Fruit fly (Drosophila melanogaster) whole organism, embryonic: Measurements from ENCODE around the gene CtBP.

Experiments used
- Atf-2 ChIP-seq: fragments of 200-800 bp; sonication (Bioruptor generic); optimal IDR thresholded peaks from 2 replicates; lab custom pipeline; 2016; ENCODE audit warnings: missing biosample characterization, missing genetic modification characterization
- CG1024 ChIP-seq: fragments of 200-800 bp; sonication (Bioruptor generic); IDR thresholded peaks from 2 replicates; pipeline ENCODE4 v1.3.6; 2022; ENCODE audit warnings: missing biosample characterization, missing genetic modification characterization
- CG10366 ChIP-seq: fragments of 200-800 bp; sonication (Bioruptor generic); IDR thresholded peaks from 2 replicates; pipeline ENCODE4 v1.3.6; 2022; ENCODE audit warnings: missing biosample characterization, missing genetic modification characterization
- CG11085 ChIP-seq: fragments of 200-800 bp; sonication (Bioruptor generic); IDR thresholded peaks from 2 replicates; pipeline ENCODE4 v1.3.6; 2022; ENCODE audit warnings: missing biosample characterization, missing genetic modification characterization
- CG11398 ChIP-seq: fragments of 200-800 bp; sonication (Bioruptor generic); optimal IDR thresholded peaks from 2 replicates; lab custom pipeline; 2016; ENCODE audit warnings: missing biosample characterization, missing genetic modification characterization
- CG11504 ChIP-seq: fragments of 200-800 bp; sonication (Bioruptor generic); optimal IDR thresholded peaks from 3 replicates; lab custom pipeline; 2019; ENCODE audit warnings: missing biosample characterization, mild to moderate bottlenecking, missing genetic modification characterization, moderate library complexity
- CG12071 ChIP-seq: fragments of 200-800 bp; sonication (Bioruptor generic); optimal IDR thresholded peaks from 3 replicates; lab custom pipeline; 2018; ENCODE audit warnings: missing biosample characterization, mild to moderate bottlenecking, missing genetic modification characterization
- CG15479 ChIP-seq: fragments of 200-800 bp; sonication (Bioruptor generic); optimal IDR thresholded peaks from 3 replicates; lab custom pipeline; 2019; ENCODE audit warnings: missing biosample characterization, mild to moderate bottlenecking, missing genetic modification characterization, moderate library complexity
- CG15514 ChIP-seq: fragments of 200-800 bp; sonication (Bioruptor generic); optimal IDR thresholded peaks from 3 replicates; lab custom pipeline; 2017; ENCODE audit warnings: missing biosample characterization, missing genetic modification characterization, mild to moderate bottlenecking, moderate library complexity, missing genetic modification reagents
- CG17359 ChIP-seq: fragments of 200-800 bp; sonication (Bioruptor generic); optimal IDR thresholded peaks from 3 replicates; lab custom pipeline; 2018; ENCODE audit warnings: missing biosample characterization, mild to moderate bottlenecking, missing genetic modification characterization, moderate library complexity
- CG17612 ChIP-seq: fragments of 200-800 bp; sonication (Bioruptor generic); IDR thresholded peaks from 2 replicates; pipeline ENCODE4 v1.3.6; 2022; ENCODE audit warnings: missing biosample characterization, missing genetic modification characterization
- CG17802 ChIP-seq: fragments of 200-800 bp; sonication (Bioruptor generic); optimal IDR thresholded peaks from 2 replicates; lab custom pipeline; 2018; ENCODE audit warnings: missing biosample characterization, mild to moderate bottlenecking, missing genetic modification characterization, moderate library complexity
- CG17912 ChIP-seq: fragments of 200-800 bp; sonication (Bioruptor generic); optimal IDR thresholded peaks from 2 replicates; lab custom pipeline; 2018; ENCODE audit warnings: missing biosample characterization, mild to moderate bottlenecking, missing genetic modification characterization
- CG2875 ChIP-seq: fragments of 200-800 bp; sonication (Bioruptor generic); optimal IDR thresholded peaks from 2 replicates; lab custom pipeline; 2017; ENCODE audit warnings: missing biosample characterization, mild to moderate bottlenecking, missing genetic modification characterization, missing genetic modification reagents
- CG33213 ChIP-seq: fragments of 200-800 bp; sonication (Bioruptor generic); optimal IDR thresholded peaks from 3 replicates; lab custom pipeline; 2016; ENCODE audit warnings: missing biosample characterization, missing genetic modification characterization
- CG34376 ChIP-seq: fragments of 200-800 bp; sonication (Bioruptor generic); optimal IDR thresholded peaks from 2 replicates; lab custom pipeline; 2018; ENCODE audit warnings: missing biosample characterization, mild to moderate bottlenecking, missing genetic modification characterization
- CG6791 ChIP-seq: fragments of 200-800 bp; sonication (Bioruptor generic); IDR thresholded peaks from 3 replicates; pipeline ENCODE4 v1.3.6; 2022; ENCODE audit warnings: missing biosample characterization, missing genetic modification characterization; ENCODE audit not compliant: partially characterized antibody
- CG7357 ChIP-seq: fragments of 200-800 bp; sonication (Bioruptor generic); IDR thresholded peaks from 3 replicates; pipeline ENCODE4 v1.3.6; 2022; ENCODE audit warnings: missing biosample characterization, missing genetic modification characterization
- CoRest ChIP-seq: fragments of 200-800 bp; sonication (Bioruptor generic); optimal IDR thresholded peaks from 3 replicates; lab custom pipeline; 2018; ENCODE audit warnings: missing biosample characterization, mild to moderate bottlenecking, missing genetic modification characterization, moderate library complexity
- Dbx ChIP-seq: fragments of 200-800 bp; sonication (Bioruptor generic); IDR thresholded peaks from 3 replicates; pipeline ENCODE4 v1.3.6; 2022; ENCODE audit warnings: missing biosample characterization, missing genetic modification characterization
- E2f2 ChIP-seq: fragments of 200-800 bp; sonication (Bioruptor generic); IDR thresholded peaks from 2 replicates; pipeline ENCODE4 v1.3.6; 2022; ENCODE audit warnings: missing biosample characterization, missing genetic modification characterization
- Ets65A ChIP-seq: fragments of 200-800 bp; sonication (Bioruptor generic); peaks from one replicate; lab custom pipeline; 2016; ENCODE audit warnings: missing biosample characterization, missing genetic modification characterization
- Fer1 ChIP-seq: fragments of 200-800 bp; sonication (Bioruptor generic); optimal IDR thresholded peaks from 2 replicates; lab custom pipeline; 2017; ENCODE audit warnings: missing biosample characterization, mild to moderate bottlenecking, missing genetic modification characterization
- H15 ChIP-seq: fragments of 200-800 bp; sonication (Bioruptor generic); IDR thresholded peaks from 3 replicates; pipeline ENCODE4 v1.3.6; 2022; ENCODE audit warnings: missing biosample characterization, missing genetic modification characterization
- HHEX ChIP-seq: fragments of 200-800 bp; sonication (Bioruptor generic); optimal IDR thresholded peaks from 3 replicates; lab custom pipeline; 2017; ENCODE audit warnings: missing biosample characterization, mild to moderate bottlenecking, missing genetic modification characterization, missing genetic modification reagents
- Hmr ChIP-seq: fragments of 200-800 bp; sonication (Bioruptor generic); optimal IDR thresholded peaks from 3 replicates; lab custom pipeline; 2017; ENCODE audit warnings: mild to moderate bottlenecking, missing biosample characterization, missing genetic modification reagents, missing genetic modification characterization
- Lpt ChIP-seq: fragments of >200 bp; optimal IDR thresholded peaks from 2 replicates; lab custom pipeline; 2018; ENCODE audit warnings: missing biosample characterization, missing genetic modification characterization
- NC2β ChIP-seq: fragments of 200-800 bp; sonication (Bioruptor generic); optimal IDR thresholded peaks from 2 replicates; lab custom pipeline; 2016; ENCODE audit warnings: missing biosample characterization, missing genetic modification characterization
- Nf-YA ChIP-seq: fragments of 200-800 bp; sonication (Bioruptor generic); IDR thresholded peaks from 2 replicates; pipeline ENCODE4 v1.3.6; 2022; ENCODE audit warnings: missing biosample characterization, missing genetic modification characterization
- al ChIP-seq: fragments of 200-800 bp; sonication (Bioruptor generic); IDR thresholded peaks from 2 replicates; pipeline ENCODE4 v1.3.6; 2022; ENCODE audit warnings: missing biosample characterization, missing genetic modification characterization
- bbx ChIP-seq: fragments of 200-800 bp; sonication (Bioruptor generic); IDR thresholded peaks from 2 replicates; pipeline ENCODE4 v1.3.6; 2022; ENCODE audit warnings: missing biosample characterization, missing genetic modification characterization; ENCODE audit not compliant: partially characterized antibody
- cad ChIP-seq: fragments of >200 bp; optimal IDR thresholded peaks from 2 replicates; lab custom pipeline; 2017; ENCODE audit warnings: missing biosample characterization, missing genetic modification characterization
- chif ChIP-seq, 2 experiments: fragments of 200-800 bp; sonication (Bioruptor generic); optimal IDR thresholded peaks; 3 replicates each; lab custom pipeline; 2016; ENCODE audit warnings: missing biosample characterization in 2 of 2, missing genetic modification characterization in 2 of 2
- dmrt11E ChIP-seq: fragments of 200-800 bp; sonication (Bioruptor generic); optimal IDR thresholded peaks from 3 replicates; lab custom pipeline; 2018; ENCODE audit warnings: missing biosample characterization, mild to moderate bottlenecking, missing genetic modification characterization, moderate library complexity
- fd64A ChIP-seq: fragments of 200-800 bp; sonication (Bioruptor generic); optimal IDR thresholded peaks from 3 replicates; lab custom pipeline; 2018; ENCODE audit warnings: missing biosample characterization, mild to moderate bottlenecking, missing genetic modification characterization
- fu2 ChIP-seq: fragments of 200-800 bp; sonication (Bioruptor generic); optimal IDR thresholded peaks from 2 replicates; lab custom pipeline; 2016; ENCODE audit warnings: missing biosample characterization, missing genetic modification characterization
- gce ChIP-seq: fragments of 200-800 bp; sonication (Bioruptor generic); IDR thresholded peaks from 3 replicates; pipeline ENCODE4 v1.3.6; 2022; ENCODE audit warnings: missing biosample characterization, missing genetic modification characterization
- gfzf ChIP-seq: fragments of 200-800 bp; sonication (Bioruptor generic); optimal IDR thresholded peaks from 2 replicates; lab custom pipeline; 2016; ENCODE audit warnings: missing biosample characterization, mild to moderate bottlenecking, missing genetic modification characterization, moderate library complexity
- grn ChIP-seq: fragments of 200-800 bp; sonication (Bioruptor generic); optimal IDR thresholded peaks from 3 replicates; lab custom pipeline; 2017; ENCODE audit warnings: missing biosample characterization, missing genetic modification characterization
- inv ChIP-seq: fragments of 200-800 bp; sonication (Bioruptor generic); IDR thresholded peaks from 2 replicates; pipeline ENCODE4 v1.3.6; 2022; ENCODE audit warnings: missing biosample characterization, missing genetic modification characterization; ENCODE audit not compliant: partially characterized antibody
- lilli ChIP-seq: fragments of 200-800 bp; sonication (Bioruptor generic); optimal IDR thresholded peaks from 3 replicates; lab custom pipeline; 2016; ENCODE audit warnings: missing biosample characterization, missing genetic modification characterization
- nerfin-2 ChIP-seq: fragments of 200-800 bp; sonication (Bioruptor generic); IDR thresholded peaks from 2 replicates; pipeline ENCODE4 v1.3.6; 2022; ENCODE audit warnings: missing biosample characterization, missing genetic modification characterization; ENCODE audit not compliant: partially characterized antibody
- otp ChIP-seq: fragments of 200-800 bp; sonication (Bioruptor generic); IDR thresholded peaks from 3 replicates; pipeline ENCODE4, ENCODE4 v1.3.6; 2022; ENCODE audit warnings: missing biosample characterization, missing genetic modification characterization
- pnt ChIP-seq: fragments of 200-800 bp; sonication (Bioruptor generic); optimal IDR thresholded peaks from 3 replicates; lab custom pipeline; 2016; ENCODE audit warnings: missing biosample characterization, missing genetic modification characterization
- schlank ChIP-seq: fragments of 200-800 bp; sonication (Bioruptor generic); optimal IDR thresholded peaks from 2 replicates; lab custom pipeline; 2018; ENCODE audit warnings: missing biosample characterization, mild to moderate bottlenecking, missing genetic modification characterization
- seq ChIP-seq: fragments of 200-800 bp; sonication (Bioruptor generic); IDR thresholded peaks from 2 replicates; pipeline ENCODE4 v1.3.6; 2022; ENCODE audit warnings: missing biosample characterization, missing genetic modification characterization
- slou ChIP-seq: fragments of 200-800 bp; sonication (Bioruptor generic); optimal IDR thresholded peaks from 3 replicates; lab custom pipeline; 2016; ENCODE audit warnings: missing biosample characterization, missing genetic modification characterization
- tna ChIP-seq: fragments of 200-800 bp; sonication (Bioruptor generic); IDR thresholded peaks from 2 replicates; pipeline ENCODE4 v1.3.6; 2022; ENCODE audit warnings: missing biosample characterization, missing genetic modification characterization; ENCODE audit not compliant: partially characterized antibody
- ttk ChIP-seq: fragments of 200-800 bp; sonication (Bioruptor generic); IDR thresholded peaks from 2 replicates; pipeline ENCODE4 v2.1.2; 2022; ENCODE audit warnings: missing biosample characterization, missing genetic modification characterization
- wor ChIP-seq: fragments of 200-800 bp; sonication (Bioruptor generic); IDR thresholded peaks from 2 replicates; pipeline ENCODE4 v1.3.6; 2022; ENCODE audit warnings: missing biosample characterization, missing genetic modification characterization

CtBP gene

dm6 chr3R:13012351-13012750, 902 bp downstream of the CtBP start (continued):
- TF ChIP-seq H15 (GFP tag; lab: Robert Waterston, UW), result peak; percentile 55; the same call in 2 of the 3 replicates
- TF ChIP-seq bbx (GFP tag; lab: Robert Waterston, UW), result 0 out of 2 replicates have a peak, but pooled peaks have one; percentile 17
- TF ChIP-seq pnt, result peak; percentile 40
- peak; percentile 53 for TF ChIP-seq fu2
- peak; percentile 45; the same call in 1 of the 2 replicates for TF ChIP-seq wor (GFP tag; lab: Robert Waterston, UW)
- TF ChIP-seq Hmr (GFP tag; lab: Kevin White, UChicago), result peak; percentile 57
- TF ChIP-seq CG2875 (GFP tag; lab: Kevin White, UChicago), result no peak
- TF ChIP-seq E2f2, result peak; percentile 45
- peak; percentile 71 for TF ChIP-seq CG11504
- 0 out of 3 replicates have a peak, but pooled peaks have one; percentile 11 for TF ChIP-seq CG6791
- no peak for TF ChIP-seq CG12071 (GFP tag; lab: Kevin White, UChicago)
- no peak for TF ChIP-seq CG11398 (GFP tag; lab: Kevin White, UChicago)
- TF ChIP-seq nerfin-2 (GFP tag; lab: Robert Waterston, UW), result no peak
- peak; percentile 37 for TF ChIP-seq CG15514
- no peak for TF ChIP-seq gfzf (GFP tag; lab: Kevin White, UChicago)
- TF ChIP-seq Atf-2, result peak; percentile 21
- TF ChIP-seq CG17359, result peak; percentile 65
- no peak for TF ChIP-seq tna (GFP tag; lab: Robert Waterston, UW)
- TF ChIP-seq CG10366, result peak; percentile 72
- TF ChIP-seq CG17912, result no peak
- TF ChIP-seq CG17612 (GFP tag; lab: Robert Waterston, UW), result no peak
- peak; percentile 49 for TF ChIP-seq dmrt11E (tag; lab: Kevin White, UChicago)
- TF ChIP-seq schlank, result peak; percentile 29
- TF ChIP-seq NC2β (GFP tag; lab: Kevin White, UChicago), result no peak
- TF ChIP-seq CG1024, result no peak
- TF ChIP-seq HHEX, result no peak
- TF ChIP-seq Ets65A (GFP tag; lab: Kevin White, UChicago), result peak; percentile 62
- 0 out of 2 replicates have a peak, but pooled peaks have one; percentile 15 for TF ChIP-seq al (GFP tag; lab: Robert Waterston, UW)
- peak; percentile 53; the same call in 1 of the 3 replicates for TF ChIP-seq Dbx (GFP tag; lab: Robert Waterston, UW)
- TF ChIP-seq CG33213, result peak; percentile 37
- no peak for TF ChIP-seq inv (GFP tag; lab: Robert Waterston, UW)
- TF ChIP-seq fd64A (GFP tag; lab: Kevin White, UChicago), result peak; percentile 0
- TF ChIP-seq lilli (GFP tag; lab: Kevin White, UChicago), result peak; percentile 81
- TF ChIP-seq CG17802 (tag; lab: Kevin White, UChicago), result no peak
- peak; percentile 60; the same call in 1 of the 3 replicates for TF ChIP-seq gce
- TF ChIP-seq seq (GFP tag; lab: Robert Waterston, UW), result no peak
- TF ChIP-seq CG15479, result peak; percentile 91
- no peak for TF ChIP-seq cad (GFP tag; lab: Kevin White, UChicago)
- no peak for TF ChIP-seq Lpt (GFP tag; lab: Kevin White, UChicago)
- no peak for TF ChIP-seq slou (GFP tag; lab: Kevin White, UChicago)
- peak; percentile 55 for TF ChIP-seq CoRest (tag; lab: Kevin White, UChicago)
- 0 out of 3 replicates have a peak, but pooled peaks have one; percentile 29 for TF ChIP-seq CG7357 (GFP tag; lab: Robert Waterston, UW)
- no peak for TF ChIP-seq CG34376
- TF ChIP-seq grn (GFP tag; lab: Kevin White, UChicago), result no peak
- TF ChIP-seq CG11085 (GFP tag; lab: Robert Waterston, UW), result 0 out of 2 replicates have a peak, but pooled peaks have one; percentile 39
- peak; percentile 66; the same call in 1 of the 3 replicates for TF ChIP-seq otp
- TF ChIP-seq chif (GFP tag; optimal IDR thresholded peaks at IDR 0.05; lab: Kevin White, UChicago), result peak; percentile 58 to 62
- TF ChIP-seq ttk (GFP tag; lab: Robert Waterston, UW), result peak; percentile 61; the same call in 1 of the 2 replicates
- 0 out of 2 replicates have a peak, but pooled peaks have one; percentile 27 for TF ChIP-seq Nf-YA
- peak; percentile 50 for TF ChIP-seq Fer1 (GFP tag; lab: Kevin White, UChicago)
